Fruit fly (Drosophila melanogaster) whole organism, embryonic: ENCODE measurements around the gene CG8135.
A peak's percentile ranks its signal among the peaks of the same experiment; 100 is the strongest.

ENCODE experiments used
- Bgb ChIP-seq: fragments of 200-800 bp; sonication (Bioruptor generic); IDR thresholded peaks from 2 replicates; pipeline ENCODE4 v1.3.6; 2022; ENCODE audit warnings: missing biosample characterization, missing genetic modification characterization; ENCODE audit not compliant: partially characterized antibody
- CG10274 ChIP-seq: fragments of 200-800 bp; sonication (Bioruptor generic); optimal IDR thresholded peaks from 3 replicates; lab custom pipeline; 2017; ENCODE audit warnings: missing biosample characterization, mild to moderate bottlenecking, missing genetic modification characterization
- CG10366 ChIP-seq: fragments of 200-800 bp; sonication (Bioruptor generic); IDR thresholded peaks from 2 replicates; pipeline ENCODE4 v1.3.6; 2022; ENCODE audit warnings: missing biosample characterization, missing genetic modification characterization
- CG11093 ChIP-seq: fragments of 200-800 bp; sonication (Bioruptor generic); IDR thresholded peaks from 3 replicates; pipeline ENCODE4 v1.3.6; 2022; ENCODE audit warnings: missing biosample characterization, missing genetic modification characterization
- CG12155 ChIP-seq: fragments of 200-800 bp; sonication (Bioruptor generic); optimal IDR thresholded peaks from 3 replicates; lab custom pipeline; 2016; ENCODE audit warnings: missing biosample characterization, missing genetic modification characterization
- CG17361 ChIP-seq: fragments of 200-800 bp; sonication (Bioruptor generic); IDR thresholded peaks from 3 replicates; pipeline ENCODE4 v1.3.6; 2022; ENCODE audit warnings: missing biosample characterization, missing genetic modification characterization
- CG18011 ChIP-seq: fragments of 200-800 bp; sonication (Bioruptor generic); optimal IDR thresholded peaks from 2 replicates; lab custom pipeline; 2017; ENCODE audit warnings: missing biosample characterization, missing genetic modification characterization, mild to moderate bottlenecking, moderate library complexity, missing genotype
- CG2202 ChIP-seq: fragments of 200-800 bp; sonication (Bioruptor generic); optimal IDR thresholded peaks from 2 replicates; lab custom pipeline; 2018; ENCODE audit warnings: missing biosample characterization, mild to moderate bottlenecking, missing genetic modification characterization
- CG2678 ChIP-seq: fragments of 200-800 bp; sonication (Bioruptor generic); optimal IDR thresholded peaks from 3 replicates; lab custom pipeline; 2019; ENCODE audit warnings: missing biosample characterization, mild to moderate bottlenecking, missing genetic modification characterization, moderate library complexity
- CG30020 ChIP-seq: fragments of 200-800 bp; optimal IDR thresholded peaks from 2 replicates; lab custom pipeline; 2019; ENCODE audit warnings: missing biosample characterization, mild to moderate bottlenecking, missing genetic modification characterization, moderate library complexity
- CG3281 ChIP-seq: fragments of 200-800 bp; sonication (Bioruptor generic); optimal IDR thresholded peaks from 3 replicates; lab custom pipeline; 2017; ENCODE audit warnings: missing biosample characterization, mild to moderate bottlenecking, missing genetic modification characterization
- CG33213 ChIP-seq: fragments of 200-800 bp; sonication (Bioruptor generic); optimal IDR thresholded peaks from 3 replicates; lab custom pipeline; 2016; ENCODE audit warnings: missing biosample characterization, missing genetic modification characterization
- CG33557 ChIP-seq: fragments of 200-800 bp; sonication (Bioruptor generic); optimal IDR thresholded peaks from 2 replicates; lab custom pipeline; 2019; ENCODE audit warnings: missing biosample characterization, mild to moderate bottlenecking, missing genetic modification characterization, moderate library complexity
- CG3995 ChIP-seq: fragments of 200-800 bp; sonication (Bioruptor generic); optimal IDR thresholded peaks from 3 replicates; lab custom pipeline; 2016; ENCODE audit warnings: missing biosample characterization, missing genetic modification characterization
- CG4617 ChIP-seq: fragments of 200-800 bp; sonication (Bioruptor generic); optimal IDR thresholded peaks from 3 replicates; lab custom pipeline; 2016; ENCODE audit warnings: missing biosample characterization, missing genetic modification characterization, borderline replicate concordance
- CG6683 ChIP-seq: fragments of 200-800 bp; sonication (Bioruptor generic); optimal IDR thresholded peaks from 2 replicates; lab custom pipeline; 2017; ENCODE audit warnings: missing biosample characterization, mild to moderate bottlenecking, missing genetic modification characterization, missing genetic modification reagents
- CG7556 ChIP-seq: fragments of 200-800 bp; sonication (Bioruptor generic); optimal IDR thresholded peaks from 2 replicates; lab custom pipeline; 2017; ENCODE audit warnings: missing biosample characterization, mild to moderate bottlenecking, missing genetic modification characterization
- CG8765 ChIP-seq: fragments of 200-800 bp; sonication (Bioruptor generic); IDR thresholded peaks from 2 replicates; pipeline ENCODE4 v1.3.6; 2022; ENCODE audit warnings: missing biosample characterization, missing genetic modification characterization
- Dp ChIP-seq: fragments of 200-800 bp; sonication (Bioruptor generic); optimal IDR thresholded peaks from 2 replicates; lab custom pipeline; 2018; ENCODE audit warnings: missing biosample characterization, mild to moderate bottlenecking, missing genetic modification characterization, moderate library complexity
- ERR ChIP-seq: fragments of 200-800 bp; sonication (Bioruptor generic); optimal IDR thresholded peaks from 2 replicates; lab custom pipeline; 2016; ENCODE audit warnings: missing biosample characterization, missing genetic modification characterization
- Ets97D ChIP-seq: fragments of 200-800 bp; sonication (Bioruptor generic); optimal IDR thresholded peaks from 3 replicates; lab custom pipeline; 2016; ENCODE audit warnings: missing biosample characterization, missing genetic modification characterization
- Fer1 ChIP-seq: fragments of 200-800 bp; sonication (Bioruptor generic); optimal IDR thresholded peaks from 2 replicates; lab custom pipeline; 2017; ENCODE audit warnings: missing biosample characterization, mild to moderate bottlenecking, missing genetic modification characterization
- H2.0 ChIP-seq: fragments of 200-800 bp; sonication (Bioruptor generic); IDR thresholded peaks from 2 replicates; pipeline ENCODE4 v1.3.6; 2022; ENCODE audit warnings: missing biosample characterization, missing genetic modification characterization
- HLHmδ ChIP-seq: fragments of 200-800 bp; sonication (Bioruptor generic); optimal IDR thresholded peaks from 2 replicates; lab custom pipeline; 2018; ENCODE audit warnings: missing biosample characterization, mild to moderate bottlenecking, missing genetic modification characterization, moderate library complexity
- HmgD ChIP-seq: fragments of 200-800 bp; sonication (Bioruptor generic); optimal IDR thresholded peaks from 3 replicates; lab custom pipeline; 2016; ENCODE audit warnings: missing biosample characterization, missing genetic modification characterization
- Hr78 ChIP-seq, 2 experiments: fragments of 200-800 bp in 1 of 2; fragments of >200 bp in 1 of 2; sonication (Bioruptor generic) in 1 of 2; optimal IDR thresholded peaks; 2 replicates each; lab custom pipeline; 2017 to 2019; ENCODE audit warnings: missing biosample characterization in 2 of 2, missing genetic modification characterization in 2 of 2, mild to moderate bottlenecking in 1 of 2, moderate library complexity in 1 of 2
- Lim3 ChIP-seq: fragments of 200-800 bp; sonication (Bioruptor generic); IDR thresholded peaks from 2 replicates; pipeline ENCODE4 v1.3.6; 2022; ENCODE audit warnings: missing biosample characterization, missing genetic modification characterization
- MBD-R2 ChIP-seq: fragments of 200-800 bp; sonication (Bioruptor generic); IDR thresholded peaks from 2 replicates; pipeline ENCODE4 v1.3.6; 2022; ENCODE audit warnings: missing biosample characterization, missing genetic modification characterization
- MESR4 ChIP-seq: fragments of 200-800 bp; sonication (Bioruptor generic); optimal IDR thresholded peaks from 2 replicates; lab custom pipeline; 2018; ENCODE audit warnings: missing biosample characterization, mild to moderate bottlenecking, missing genetic modification characterization, moderate library complexity
- NK7.1 ChIP-seq: fragments of 200-800 bp; sonication (Bioruptor generic); optimal IDR thresholded peaks from 3 replicates; lab custom pipeline; 2016; ENCODE audit warnings: missing biosample characterization, missing genetic modification characterization
- Oli ChIP-seq: fragments of 200-800 bp; sonication (Bioruptor generic); optimal IDR thresholded peaks from 2 replicates; lab custom pipeline; 2018; ENCODE audit warnings: missing biosample characterization, mild to moderate bottlenecking, missing genetic modification characterization, moderate library complexity
- Sry-δ ChIP-seq: fragments of 200-800 bp; sonication (Bioruptor generic); optimal IDR thresholded peaks from 2 replicates; lab custom pipeline; 2016; ENCODE audit warnings: missing biosample characterization, missing genetic modification characterization
- ap ChIP-seq: fragments of 200-800 bp; sonication (Bioruptor generic); IDR thresholded peaks from 2 replicates; pipeline ENCODE4 v1.3.6; 2022; ENCODE audit warnings: missing biosample characterization, missing genetic modification characterization
- bbx ChIP-seq: fragments of 200-800 bp; sonication (Bioruptor generic); IDR thresholded peaks from 2 replicates; pipeline ENCODE4 v1.3.6; 2022; ENCODE audit warnings: missing biosample characterization, missing genetic modification characterization; ENCODE audit not compliant: partially characterized antibody
- bowl ChIP-seq: fragments of 200-800 bp; sonication (Bioruptor generic); IDR thresholded peaks from 2 replicates; pipeline ENCODE4 v1.3.6; 2022; ENCODE audit warnings: missing biosample characterization, missing genetic modification characterization
- cad ChIP-seq: fragments of >200 bp; optimal IDR thresholded peaks from 2 replicates; lab custom pipeline; 2017; ENCODE audit warnings: missing biosample characterization, missing genetic modification characterization
- chm ChIP-seq: fragments of 200-800 bp; sonication (Bioruptor generic); IDR thresholded peaks from 2 replicates; pipeline ENCODE4 v1.3.6; 2022; ENCODE audit warnings: missing biosample characterization, missing genetic modification characterization
- gt ChIP-seq: fragments of 200-800 bp; sonication (Bioruptor generic); IDR thresholded peaks from 2 replicates; pipeline ENCODE4 v1.3.6; 2022; ENCODE audit warnings: missing biosample characterization, missing genetic modification characterization
- ham ChIP-seq: fragments of 200-800 bp; sonication (Bioruptor generic); IDR thresholded peaks from 2 replicates; pipeline ENCODE4 v1.3.6; 2022; ENCODE audit warnings: missing biosample characterization, missing genetic modification characterization
- jigr1 ChIP-seq: fragments of 200-800 bp; sonication (Bioruptor generic); IDR thresholded peaks from 3 replicates; pipeline ENCODE4 v1.3.6; 2022; ENCODE audit warnings: missing biosample characterization, missing genetic modification characterization
- onecut ChIP-seq: fragments of 200-800 bp; sonication (Bioruptor generic); IDR thresholded peaks from 2 replicates; pipeline ENCODE4 v1.3.6; 2022; ENCODE audit warnings: missing biosample characterization, missing genetic modification characterization
- pho ChIP-seq: fragments of 200-800 bp; sonication (Bioruptor generic); optimal IDR thresholded peaks from 2 replicates; lab custom pipeline; 2016; ENCODE audit warnings: missing biosample characterization, missing genetic modification characterization
- prd ChIP-seq, 3 experiments: fragments of >200 bp in 2 of 3; fragments of 200-800 bp in 1 of 3; sonication (Bioruptor generic) in 1 of 3; optimal IDR thresholded peaks in 2 of 3; IDR thresholded peaks in 1 of 3; 2 replicates in 2 of 3; 3 replicates in 1 of 3; pipeline versions ENCODE4 v1.3.6 to Lab custom; 2017 to 2022; ENCODE audit warnings: missing biosample characterization in 1 of 3, missing genetic modification characterization in 1 of 3
- run ChIP-seq: fragments of 200-800 bp; sonication (Bioruptor generic); optimal IDR thresholded peaks from 3 replicates; lab custom pipeline; 2018; ENCODE audit warnings: missing biosample characterization, mild to moderate bottlenecking, missing genetic modification characterization
- so ChIP-seq: fragments of 200-800 bp; sonication (Bioruptor generic); IDR thresholded peaks from 3 replicates; pipeline ENCODE4 v1.3.6; 2022; ENCODE audit warnings: missing biosample characterization, missing genetic modification characterization
- tap ChIP-seq: fragments of 200-800 bp; optimal IDR thresholded peaks from 3 replicates; lab custom pipeline; 2019; ENCODE audit warnings: missing biosample characterization, mild to moderate bottlenecking, missing genetic modification characterization, moderate library complexity
- tll ChIP-seq, 2 experiments: fragments of 200-800 bp in 1 of 2; fragments of >200 bp in 1 of 2; sonication (Bioruptor generic) in 1 of 2; optimal IDR thresholded peaks; 2 replicates each; lab custom pipeline; 2017 to 2019; ENCODE audit warnings: missing biosample characterization in 2 of 2, missing genetic modification characterization in 2 of 2, mild to moderate bottlenecking in 1 of 2, moderate library complexity in 1 of 2
- toy ChIP-seq: fragments of 200-800 bp; sonication (Bioruptor generic); IDR thresholded peaks from 2 replicates; pipeline ENCODE4 v1.3.6; 2022; ENCODE audit warnings: missing biosample characterization, missing genetic modification characterization
- tx ChIP-seq: fragments of 200-800 bp; sonication (Bioruptor generic); optimal IDR thresholded peaks from 2 replicates; lab custom pipeline; 2016; ENCODE audit warnings: missing biosample characterization, missing genetic modification characterization
- wor ChIP-seq: fragments of 200-800 bp; sonication (Bioruptor generic); IDR thresholded peaks from 2 replicates; pipeline ENCODE4 v1.3.6; 2022; ENCODE audit warnings: missing biosample characterization, missing genetic modification characterization

The CG8135 gene

DNA sequence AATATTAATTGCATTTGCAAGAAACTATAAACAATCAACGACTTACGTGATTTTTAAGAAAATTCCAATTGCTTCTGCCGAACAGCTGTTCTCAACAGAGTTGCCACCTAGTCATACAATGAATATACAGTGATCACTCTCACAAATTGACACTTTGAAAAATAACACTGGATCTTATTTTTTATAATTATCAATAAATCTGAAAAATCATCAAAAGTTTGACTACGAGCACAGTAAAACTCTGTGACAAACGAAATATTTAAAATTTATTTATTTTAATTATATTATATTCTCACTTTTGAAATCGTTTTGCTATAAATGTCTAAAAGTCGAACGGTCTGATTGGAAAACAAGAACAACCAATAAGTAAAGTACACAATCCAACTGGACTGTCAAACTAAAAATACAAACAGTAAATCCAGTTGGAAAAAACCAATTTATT is 4.2 kb upstream of the CG8135 start, which contains the start of gene CG34117 (continued):
- peak; percentile 60 for TF ChIP-seq CG3995 (GFP tag; lab: Kevin White, UChicago)
- TF ChIP-seq CG10366 (GFP tag; lab: Robert Waterston, UW): peak; percentile 82
- peak; percentile 83 for TF ChIP-seq so (GFP tag; lab: Robert Waterston, UW)
- no peak for TF ChIP-seq jigr1 (GFP tag; lab: Robert Waterston, UW)
- peak; percentile 40 for TF ChIP-seq run (tag; lab: Kevin White, UChicago)
- no peak for TF ChIP-seq cad (GFP tag; lab: Kevin White, UChicago)
- no peak for TF ChIP-seq bbx (GFP tag; lab: Robert Waterston, UW)
- TF ChIP-seq tll (GFP tag; optimal IDR thresholded peaks at IDR 0.05; lab: Kevin White, UChicago): peak in 1 of 2 experiments; percentile 61
- peak; percentile 62 for TF ChIP-seq H2.0 (GFP tag; lab: Robert Waterston, UW)
- TF ChIP-seq ham (GFP tag; lab: Robert Waterston, UW): peak; percentile 33; the same call in 1 of the 2 replicates
- TF ChIP-seq chm (GFP tag; lab: Robert Waterston, UW): peak; percentile 52; the same call in 1 of the 2 replicates
- peak; percentile 14 for TF ChIP-seq tx (GFP tag; lab: Kevin White, UChicago)
- no peak for TF ChIP-seq Lim3 (GFP tag; lab: Robert Waterston, UW)
- peak in 1 of 2 experiments; percentile 17 for TF ChIP-seq Hr78 (GFP tag; optimal IDR thresholded peaks at IDR 0.05; lab: Kevin White, UChicago)
- no peak for TF ChIP-seq prd (optimal IDR thresholded peaks at IDR 0.05; lab: Kevin White, UChicago)
- peak; percentile 90 for TF ChIP-seq prd (GFP tag; IDR thresholded peaks at IDR 0.05; lab: Robert Waterston, UW)
- TF ChIP-seq CG30020 (tag; lab: Kevin White, UChicago): peak; percentile 49
- peak; percentile 32 for TF ChIP-seq CG18011
- TF ChIP-seq CG8765 (GFP tag; lab: Robert Waterston, UW): peak; percentile 73
- TF ChIP-seq CG6683 (GFP tag; lab: Kevin White, UChicago): peak; percentile 57
- TF ChIP-seq CG12155 (GFP tag; lab: Kevin White, UChicago): peak; percentile 81
- TF ChIP-seq CG7556 (GFP tag; lab: Kevin White, UChicago): peak; percentile 75
- no peak for TF ChIP-seq NK7.1
- TF ChIP-seq onecut (GFP tag; lab: Robert Waterston, UW): peak; percentile 60
- TF ChIP-seq CG17361: peak; percentile 84
- peak; percentile 85 for TF ChIP-seq CG2678
- TF ChIP-seq pho: peak; percentile 47
- TF ChIP-seq HLHmδ (GFP tag; lab: Kevin White, UChicago): no peak
- TF ChIP-seq bowl (GFP tag; lab: Robert Waterston, UW): no peak
- no peak for TF ChIP-seq Bgb (GFP tag; lab: Robert Waterston, UW)
- TF ChIP-seq MESR4 (GFP tag; lab: Kevin White, UChicago): peak; percentile 61
- TF ChIP-seq Fer1 (GFP tag; lab: Kevin White, UChicago): peak; percentile 84
- peak; percentile 94 for TF ChIP-seq MBD-R2 (GFP tag; lab: Robert Waterston, UW)
- peak; percentile 61 for TF ChIP-seq CG33557 (GFP tag; lab: Kevin White, UChicago)
- peak; percentile 16 for TF ChIP-seq ERR (GFP tag; lab: Kevin White, UChicago)
- peak; percentile 26; the same call in 1 of the 2 replicates for TF ChIP-seq wor (GFP tag; lab: Robert Waterston, UW)
- TF ChIP-seq tap (tag; lab: Kevin White, UChicago): peak; percentile 76
- no peak for TF ChIP-seq toy
- TF ChIP-seq CG2202: peak; percentile 50
- peak; percentile 81 for TF ChIP-seq CG4617 (GFP tag; lab: Kevin White, UChicago)
- peak; percentile 59; the same call in 2 of the 3 replicates for TF ChIP-seq CG11093 (GFP tag; lab: Robert Waterston, UW)
- TF ChIP-seq ap: peak; percentile 42; the same call in 1 of the 2 replicates
- peak; percentile 24 for TF ChIP-seq CG33213 (GFP tag; lab: Kevin White, UChicago)
- peak; percentile 41 for TF ChIP-seq Ets97D (GFP tag; lab: Kevin White, UChicago)
- TF ChIP-seq Sry-δ: peak; percentile 18
- TF ChIP-seq gt (GFP tag; lab: Robert Waterston, UW): peak; percentile 51
- TF ChIP-seq Oli (tag; lab: Kevin White, UChicago): peak; percentile 74
- peak; percentile 4 for TF ChIP-seq Dp (GFP tag; lab: Kevin White, UChicago)
- TF ChIP-seq CG10274 (GFP tag; lab: Kevin White, UChicago): no peak
- TF ChIP-seq HmgD: no peak
- TF ChIP-seq CG3281 (GFP tag; lab: Kevin White, UChicago): peak; percentile 82
